Worm (Caenorhabditis elegans) whole organism, L3 larva: ENCODE data around the gene B0250.5.
A peak's percentile ranks its signal among the peaks of the same experiment; 100 is the strongest.

Experiments used
- R02D3.7 ChIP-seq: fragments of 150-350 bp; optimal IDR thresholded peaks from 2 replicates; lab custom pipeline; 2014; ENCODE audit warnings: missing biosample characterization, missing genetic modification characterization
- ZK546.5 ChIP-seq: sonication (generic microtip); optimal IDR thresholded peaks from 2 replicates; lab custom pipeline; 2017; ENCODE audit warnings: missing biosample characterization, missing genetic modification characterization
- aly-2 ChIP-seq: fragments of 150-350 bp; optimal IDR thresholded peaks from 2 replicates; lab custom pipeline; 2014; ENCODE audit warnings: missing biosample characterization, missing genetic modification characterization
- ceh-16 ChIP-seq: sonication (generic microtip); optimal IDR thresholded peaks from 2 replicates; lab custom pipeline; 2017; ENCODE audit warnings: missing biosample characterization, missing genetic modification characterization
- ceh-82 ChIP-seq: fragments of 150-350 bp; optimal IDR thresholded peaks from 2 replicates; lab custom pipeline; 2014; ENCODE audit warnings: missing biosample characterization, missing genetic modification characterization
- ceh-9 ChIP-seq: sonication (generic microtip); optimal IDR thresholded peaks from 2 replicates; lab custom pipeline; 2018; ENCODE audit warnings: missing biosample characterization, missing genetic modification characterization
- daf-12 ChIP-seq: fragments of 150-350 bp; optimal IDR thresholded peaks from 2 replicates; lab custom pipeline; 2014; ENCODE audit warnings: missing biosample characterization, missing genetic modification reagents, missing genetic modification characterization
- egl-27 ChIP-seq: sonication (generic microtip); optimal IDR thresholded peaks from 4 replicates; lab custom pipeline; 2017; ENCODE audit warnings: missing biosample characterization, missing genetic modification reagents, missing genetic modification characterization
- egl-5 ChIP-seq: fragments of 150-350 bp; optimal IDR thresholded peaks from 2 replicates; lab custom pipeline; 2017; ENCODE audit warnings: missing biosample characterization, missing genetic modification reagents, missing genetic modification characterization, inconsistent platforms
- elt-1 ChIP-seq: fragments of 150-350 bp; optimal IDR thresholded peaks from 2 replicates; lab custom pipeline; 2014; ENCODE audit warnings: missing biosample characterization, missing genetic modification characterization
- elt-2 ChIP-seq: sonication (generic microtip); optimal IDR thresholded peaks from 2 replicates; lab custom pipeline; 2016; ENCODE audit warnings: missing genetic modification reagents, mild to moderate bottlenecking, missing genetic modification characterization, missing compliant biosample characterization
- eor-1 ChIP-seq, 2 experiments: fragments of 150-350 bp; optimal IDR thresholded peaks; 2 replicates each; lab custom pipeline; 2014 to 2018; ENCODE audit warnings: missing biosample characterization in 2 of 2, missing genetic modification characterization in 2 of 2
- fkh-10 ChIP-seq: sonication (generic microtip); optimal IDR thresholded peaks from 2 replicates; lab custom pipeline; 2017; ENCODE audit warnings: missing biosample characterization, missing genetic modification reagents, missing genetic modification characterization
- fos-1 ChIP-seq: fragments of 150-350 bp; optimal IDR thresholded peaks from 2 replicates; lab custom pipeline; 2014; ENCODE audit warnings: missing biosample characterization, missing genetic modification characterization
- hmg-11 ChIP-seq: sonication (generic microtip); optimal IDR thresholded peaks from 2 replicates; lab custom pipeline; 2016; ENCODE audit warnings: missing genetic modification characterization, missing compliant biosample characterization
- jun-1 ChIP-seq: fragments of 150-350 bp; optimal IDR thresholded peaks from 2 replicates; lab custom pipeline; 2014; ENCODE audit warnings: missing biosample characterization, missing genetic modification reagents, missing genetic modification characterization
- lin-15B ChIP-seq: fragments of 150-350 bp; optimal IDR thresholded peaks from 2 replicates; lab custom pipeline; 2014; ENCODE audit warnings: missing biosample characterization, missing genetic modification characterization
- lin-39 ChIP-seq: fragments of 150-350 bp; optimal IDR thresholded peaks from 2 replicates; lab custom pipeline; 2018; ENCODE audit warnings: missing biosample characterization, missing genetic modification reagents, missing genetic modification characterization
- lsy-12 ChIP-seq: sonication (generic microtip); optimal IDR thresholded peaks from 2 replicates; lab custom pipeline; 2016; ENCODE audit warnings: mild to moderate bottlenecking, missing genetic modification characterization, missing compliant biosample characterization
- mdl-1 ChIP-seq: fragments of 150-350 bp; optimal IDR thresholded peaks from 2 replicates; lab custom pipeline; 2014; ENCODE audit warnings: missing biosample characterization, missing genetic modification characterization
- mml-1 ChIP-seq: fragments of 150-350 bp; sonication (generic microtip); optimal IDR thresholded peaks from 3 replicates; lab custom pipeline; 2014; ENCODE audit warnings: missing biosample characterization, missing genetic modification characterization
- nfya-1 ChIP-seq: sonication (generic microtip); optimal IDR thresholded peaks from 2 replicates; lab custom pipeline; 2017; ENCODE audit warnings: missing genetic modification characterization, mild to moderate bottlenecking, missing compliant biosample characterization, antibody characterized with exemption, moderate library complexity; ENCODE audit not compliant: insufficient read depth
- nhr-11 ChIP-seq: fragments of 150-350 bp; optimal IDR thresholded peaks from 2 replicates; lab custom pipeline; 2014; ENCODE audit warnings: missing biosample characterization, missing genetic modification characterization
- nhr-12 ChIP-seq: fragments of 150-350 bp; optimal IDR thresholded peaks from 2 replicates; lab custom pipeline; 2014; ENCODE audit warnings: missing biosample characterization, missing genetic modification characterization
- nhr-25 ChIP-seq: sonication (generic microtip); optimal IDR thresholded peaks from 2 replicates; lab custom pipeline; 2017; ENCODE audit warnings: missing biosample characterization, missing genetic modification characterization
- nhr-43 ChIP-seq: sonication (generic microtip); optimal IDR thresholded peaks from 2 replicates; lab custom pipeline; 2016; ENCODE audit warnings: mild to moderate bottlenecking, missing genetic modification characterization, missing compliant biosample characterization; ENCODE audit not compliant: poor library complexity, severe bottlenecking
- nhr-67 ChIP-seq: fragments of 150-350 bp; optimal IDR thresholded peaks from 2 replicates; lab custom pipeline; 2014; ENCODE audit warnings: missing biosample characterization, missing genetic modification characterization
- nhr-76 ChIP-seq: fragments of 150-350 bp; sonication (generic microtip); optimal IDR thresholded peaks from 5 replicates; lab custom pipeline; 2014; ENCODE audit warnings: missing biosample characterization, missing genetic modification characterization
- nhr-77 ChIP-seq: fragments of 150-350 bp; optimal IDR thresholded peaks from 2 replicates; lab custom pipeline; 2014; ENCODE audit warnings: missing biosample characterization, missing genetic modification characterization
- pha-4 ChIP-seq: fragments of 150-350 bp; optimal IDR thresholded peaks from 2 replicates; lab custom pipeline; 2014; ENCODE audit warnings: missing biosample characterization, missing genetic modification reagents, missing genetic modification characterization
- pqm-1 ChIP-seq: fragments of 150-350 bp; optimal IDR thresholded peaks from 2 replicates; lab custom pipeline; 2017; ENCODE audit warnings: missing biosample characterization, missing genetic modification characterization, inconsistent platforms
- sea-2 ChIP-seq: fragments of 150-350 bp; sonication (generic microtip); optimal IDR thresholded peaks from 4 replicates; lab custom pipeline; 2014; ENCODE audit warnings: missing biosample characterization, missing genetic modification reagents, missing genetic modification characterization
- skn-1 ChIP-seq: fragments of 150-350 bp; optimal IDR thresholded peaks from 2 replicates; lab custom pipeline; 2014; ENCODE audit warnings: missing biosample characterization, missing genetic modification characterization
- snpc-4 ChIP-seq: fragments of 150-350 bp; optimal IDR thresholded peaks from 2 replicates; lab custom pipeline; 2014; ENCODE audit warnings: missing biosample characterization, missing genetic modification characterization
- tbx-2 ChIP-seq: sonication (generic microtip); optimal IDR thresholded peaks from 2 replicates; lab custom pipeline; 2016; ENCODE audit warnings: mild to moderate bottlenecking, missing genetic modification characterization, missing compliant biosample characterization
- unc-39 ChIP-seq: sonication (generic microtip); optimal IDR thresholded peaks from 4 replicates; lab custom pipeline; 2017; ENCODE audit warnings: missing biosample characterization, missing genetic modification characterization
- unc-62 ChIP-seq: fragments of 150-350 bp; sonication (generic microtip); optimal IDR thresholded peaks from 4 replicates; lab custom pipeline; 2014; ENCODE audit warnings: missing biosample characterization, missing genetic modification reagents, missing genetic modification characterization
- zag-1 ChIP-seq: fragments of 150-350 bp; optimal IDR thresholded peaks from 2 replicates; lab custom pipeline; 2014; ENCODE audit warnings: missing biosample characterization, missing genetic modification characterization
- ztf-11 ChIP-seq: fragments of 150-350 bp; optimal IDR thresholded peaks from 2 replicates; lab custom pipeline; 2014; ENCODE audit warnings: missing biosample characterization, missing genetic modification characterization
- ztf-4 ChIP-seq: fragments of 150-350 bp; optimal IDR thresholded peaks from 2 replicates; lab custom pipeline; 2014; ENCODE audit warnings: missing biosample characterization, missing genetic modification characterization

Gene B0250.5

DNA sequence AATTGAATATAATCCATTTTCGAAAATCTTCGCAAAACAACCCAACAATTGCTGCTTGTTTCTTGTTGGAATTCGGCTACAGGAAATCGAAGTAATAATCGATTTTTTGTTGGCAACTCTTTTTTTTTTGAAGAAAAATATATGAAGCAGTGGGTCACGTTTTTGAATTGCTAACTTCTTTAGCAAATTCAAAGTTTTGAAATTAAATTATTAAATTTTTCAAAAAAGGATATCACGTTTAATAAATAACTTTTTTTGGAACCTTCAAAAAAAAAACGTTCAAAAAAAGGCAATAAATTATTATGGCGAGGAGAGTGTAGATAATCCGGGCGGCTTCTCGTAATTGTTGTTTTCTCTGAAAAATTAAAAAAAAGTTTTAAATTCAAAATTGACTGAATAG, 42.5 kb downstream of the B0250.5 start, which contains the start of gene Y38H6C.15:
Gene Y38H6C.15 (minus strand): TSS at position 101 of the 400 bp plus-strand sequence.
- TF ChIP-seq fkh-10 (GFP tag; lab: Kevin White, UChicago), result no peak
- TF ChIP-seq lsy-12, result no peak
- no peak for TF ChIP-seq nfya-1 (tag; lab: Kevin White, UChicago)
- no peak for TF ChIP-seq ztf-4 (tag; lab: Kevin White, UChicago)
- TF ChIP-seq nhr-25 (tag; lab: Kevin White, UChicago), result no peak
- TF ChIP-seq pqm-1 (tag; lab: Kevin White, UChicago), result no peak
- TF ChIP-seq unc-39, result no peak
- no peak for TF ChIP-seq aly-2 (tag; lab: Kevin White, UChicago)
- no peak for TF ChIP-seq nhr-76 (tag; lab: Kevin White, UChicago)
- TF ChIP-seq ceh-16 (tag; lab: Kevin White, UChicago), result no peak
- TF ChIP-seq tbx-2 (tag; lab: Kevin White, UChicago), result no peak
- TF ChIP-seq nhr-12 (tag; lab: Kevin White, UChicago), result no peak
- no peak for TF ChIP-seq pha-4 (tag; lab: Kevin White, UChicago)
- no peak for TF ChIP-seq R02D3.7 (tag; lab: Kevin White, UChicago)
- no peak for TF ChIP-seq ceh-82 (tag; lab: Kevin White, UChicago)
- no peak for TF ChIP-seq fos-1
- TF ChIP-seq nhr-11 (tag; lab: Kevin White, UChicago), result no peak
- TF ChIP-seq jun-1 (tag; lab: Kevin White, UChicago), result no peak

DNA sequence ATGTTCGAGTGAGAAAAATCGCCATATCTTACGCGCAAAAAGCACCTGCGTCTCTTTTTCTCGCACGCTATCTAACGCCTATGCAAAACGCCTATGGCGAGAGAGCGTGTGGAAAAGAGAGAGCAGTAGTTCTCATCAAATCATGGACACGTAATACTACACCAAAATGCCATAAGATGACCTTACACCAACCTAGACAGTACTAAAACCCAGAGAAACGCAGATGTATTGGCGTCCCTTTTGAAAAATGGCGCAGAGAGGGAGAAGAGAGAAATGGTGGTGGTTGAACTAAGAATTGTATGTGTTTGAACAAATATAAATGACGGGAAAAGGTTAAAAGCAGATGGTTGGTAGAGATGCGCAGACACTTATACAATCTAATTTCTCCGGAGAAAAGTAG, 45.3 kb downstream of the B0250.5 start, which contains the start of gene Y38H6C.16:
Gene Y38H6C.16 (minus strand): TSS at position 293 of the 400 bp plus-strand sequence.
- TF ChIP-seq nhr-25 (tag; lab: Kevin White, UChicago), result peak; percentile 49
- no peak for TF ChIP-seq mml-1 (tag; lab: Kevin White, UChicago)
- no peak for TF ChIP-seq ztf-11 (tag; lab: Kevin White, UChicago)
- TF ChIP-seq jun-1 (tag; lab: Kevin White, UChicago), result no peak
- no peak for TF ChIP-seq nhr-77 (tag; lab: Kevin White, UChicago)
- no peak for TF ChIP-seq tbx-2 (tag; lab: Kevin White, UChicago)
- no peak for TF ChIP-seq pqm-1 (tag; lab: Kevin White, UChicago)
- TF ChIP-seq unc-62, result no peak
- TF ChIP-seq, all 47 proteins: peak for 1

DNA sequence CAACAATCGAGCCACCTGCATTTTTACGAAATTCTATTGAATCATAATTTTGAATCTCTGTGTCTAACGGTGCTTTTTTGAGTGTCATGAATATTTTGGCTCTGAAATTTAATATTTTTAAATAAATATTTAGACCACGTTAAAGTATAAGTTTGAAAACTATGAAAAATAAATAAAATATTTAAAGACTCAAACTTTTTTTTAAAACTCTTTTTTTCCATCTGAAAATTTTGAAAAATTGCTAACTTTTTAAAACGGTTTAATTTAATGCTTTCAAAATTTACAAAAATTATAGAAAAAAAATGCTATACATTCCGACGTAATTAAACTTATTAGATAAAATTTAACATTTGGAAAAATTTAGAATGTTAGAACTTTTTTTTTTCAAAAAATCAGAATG, 50.4 kb downstream of the B0250.5 start, which contains the start of gene slc-36.3:
Gene slc-36.3 (minus strand): TSS at position 101 of the 400 bp plus-strand sequence.
- TF ChIP-seq jun-1 (tag; lab: Kevin White, UChicago) (no peak), pqm-1 (tag; lab: Kevin White, UChicago) (no peak), fkh-10 (GFP tag; lab: Kevin White, UChicago) (no peak), ZK546.5 (tag; lab: Kevin White, UChicago) (no peak), lin-15B (tag; lab: Kevin White, UChicago) (no peak), daf-12 (tag; lab: Kevin White, UChicago) (no peak), sea-2 (GFP tag; lab: Kevin White, UChicago) (no peak), tbx-2 (tag; lab: Kevin White, UChicago) (no peak), ztf-11 (tag; lab: Kevin White, UChicago) (no peak), pha-4 (tag; lab: Kevin White, UChicago) (no peak), egl-27 (tag; lab: Kevin White, UChicago) (no peak), egl-5 (tag; lab: Kevin White, UChicago) (no peak), ztf-4 (tag; lab: Kevin White, UChicago) (no peak), elt-2 (tag; lab: Kevin White, UChicago) (no peak), ceh-82 (tag; lab: Kevin White, UChicago) (no peak), hmg-11 (tag; lab: Kevin White, UChicago) (no peak), skn-1 (tag; lab: Kevin White, UChicago) (no peak)

DNA sequence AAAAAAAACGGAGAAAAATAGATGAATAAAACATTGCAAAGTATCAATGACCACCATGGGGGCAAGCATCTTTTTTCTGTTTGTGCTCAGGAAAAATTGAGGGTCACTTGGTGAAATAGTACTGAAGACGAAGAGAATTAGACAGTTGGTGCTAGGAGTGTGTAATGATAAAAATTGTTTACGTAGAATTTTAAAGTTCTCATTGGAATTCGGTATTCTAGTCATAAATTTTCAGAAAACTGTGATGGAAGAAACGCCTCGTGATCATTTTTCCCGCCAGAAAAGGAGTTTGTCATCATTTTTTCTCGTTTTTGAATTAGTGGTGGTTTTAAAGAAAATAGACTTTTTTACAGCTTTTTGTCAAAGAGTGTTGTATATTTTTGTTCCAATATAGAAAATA, 50.9 kb downstream of the B0250.5 start:
- TF ChIP-seq pha-4 (tag; lab: Kevin White, UChicago), result peak; percentile 16
- TF ChIP-seq elt-2 (tag; lab: Kevin White, UChicago), result peak; percentile 13
- no peak for TF ChIP-seq nhr-76 (tag; lab: Kevin White, UChicago)

DNA sequence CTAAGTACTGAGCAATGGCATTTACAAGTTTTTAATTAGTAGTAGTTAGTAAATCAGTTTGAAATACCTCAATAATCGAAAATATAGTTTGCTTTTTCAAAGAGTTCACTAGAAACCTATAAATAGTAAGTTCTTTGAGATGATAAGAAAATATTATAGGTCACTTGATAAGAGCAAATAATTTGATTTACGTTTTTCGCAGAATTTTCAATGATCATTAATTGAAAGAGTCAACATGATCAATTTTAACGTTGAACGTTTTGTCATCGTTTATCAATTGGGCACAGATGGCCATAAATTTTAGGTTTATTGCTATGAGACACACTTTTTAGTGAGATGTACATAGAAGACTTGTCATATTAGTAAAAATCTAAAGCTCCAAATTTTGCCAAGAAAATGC, 52.0 kb downstream of the B0250.5 start:
- TF ChIP-seq pqm-1 (tag; lab: Kevin White, UChicago) (peak; percentile 71), elt-2 (tag; lab: Kevin White, UChicago) (peak; percentile 41), eor-1 (tag; optimal IDR thresholded peaks at IDR 0.05; lab: Kevin White, UChicago) (no peak), hmg-11 (tag; lab: Kevin White, UChicago) (no peak), fkh-10 (GFP tag; lab: Kevin White, UChicago) (no peak), zag-1 (tag; lab: Kevin White, UChicago) (no peak), mdl-1 (tag; lab: Kevin White, UChicago) (no peak), pha-4 (tag; lab: Kevin White, UChicago) (peak; percentile 53), lsy-12 (no peak), mml-1 (tag; lab: Kevin White, UChicago) (no peak), nhr-67 (no peak), unc-39 (no peak), nhr-12 (tag; lab: Kevin White, UChicago) (no peak), ceh-9 (tag; lab: Kevin White, UChicago) (no peak), snpc-4 (no peak), daf-12 (tag; lab: Kevin White, UChicago) (no peak), lin-15B (tag; lab: Kevin White, UChicago) (no peak), sea-2 (GFP tag; lab: Kevin White, UChicago) (no peak), elt-1 (tag; lab: Kevin White, UChicago) (no peak), nhr-43 (tag; lab: Kevin White, UChicago) (no peak), lin-39 (tag; lab: Kevin White, UChicago) (no peak)
